Fruit fly (Drosophila melanogaster) whole organism, adult: Measurements from ENCODE around the gene CG34437.

Experiments used
- CG5204 ChIP-seq: fragments of 200-800 bp; sonication (Bioruptor generic); optimal IDR thresholded peaks from 2 replicates; lab custom pipeline; 2016; ENCODE audit warnings: missing biosample characterization, missing genetic modification characterization
- cic ChIP-seq: fragments of 200-800 bp; sonication (Bioruptor generic); optimal IDR thresholded peaks from 2 replicates; lab custom pipeline; 2017; ENCODE audit warnings: missing biosample characterization, mild to moderate bottlenecking, missing genetic modification characterization, moderate library complexity
- pad ChIP-seq: fragments of 200-800 bp; sonication (Bioruptor generic); optimal IDR thresholded peaks from 3 replicates; lab custom pipeline; 2017; ENCODE audit warnings: missing biosample characterization, missing genetic modification characterization, mild to moderate bottlenecking, moderate library complexity, missing genetic modification reagents

DNA sequence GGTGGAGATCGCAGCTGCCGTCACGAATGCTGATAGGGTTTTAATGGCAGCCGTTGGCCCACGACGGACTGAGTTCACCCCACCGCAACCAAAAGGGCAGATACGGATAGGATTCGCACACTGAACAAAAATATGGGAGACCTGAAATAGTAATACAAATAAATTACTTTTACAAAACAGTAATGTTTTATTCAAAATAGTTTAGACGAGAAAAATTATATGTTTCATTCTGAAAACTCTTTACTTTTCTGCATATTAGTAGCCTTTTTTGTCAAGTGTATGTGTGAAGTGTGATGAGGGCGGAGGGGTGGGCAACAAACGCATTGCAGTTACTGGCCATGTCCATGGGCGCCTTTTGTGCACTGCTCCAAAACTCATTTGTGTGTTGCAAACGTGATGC lies 47.4 kb upstream of the CG34437 start:
- TF ChIP-seq CG5204 (GFP tag; lab: Kevin White, UChicago): no peak
- TF ChIP-seq pad (GFP tag; lab: Kevin White, UChicago): no peak
- no peak for TF ChIP-seq cic (GFP tag; lab: Kevin White, UChicago)
